Fruit fly (Drosophila melanogaster) whole organism, embryonic: ENCODE measurements around the gene Mst85C.

Experiments
- Asciz ChIP-seq: fragments of 200-800 bp; sonication (Bioruptor generic); optimal IDR thresholded peaks from 2 replicates; lab custom pipeline; 2017; ENCODE audit warnings: missing biosample characterization, mild to moderate bottlenecking, missing genetic modification characterization, missing genetic modification reagents
- Atf-2 ChIP-seq: fragments of 200-800 bp; sonication (Bioruptor generic); optimal IDR thresholded peaks from 2 replicates; lab custom pipeline; 2016; ENCODE audit warnings: missing biosample characterization, missing genetic modification characterization
- Bdp1 ChIP-seq: fragments of 200-800 bp; sonication (Bioruptor generic); optimal IDR thresholded peaks from 3 replicates; lab custom pipeline; 2016; ENCODE audit warnings: missing biosample characterization, missing genetic modification characterization
- Blimp-1 ChIP-seq: fragments of 200-800 bp; sonication (Bioruptor generic); optimal IDR thresholded peaks from 3 replicates; lab custom pipeline; 2018; ENCODE audit warnings: missing biosample characterization, missing genetic modification characterization, mild to moderate bottlenecking, moderate library complexity, missing genetic modification reagents
- CG1024 ChIP-seq: fragments of 200-800 bp; sonication (Bioruptor generic); IDR thresholded peaks from 2 replicates; pipeline ENCODE4 v1.3.6; 2022; ENCODE audit warnings: missing biosample characterization, missing genetic modification characterization
- CG11560 ChIP-seq: fragments of 200-800 bp; sonication (Bioruptor generic); IDR thresholded peaks from 3 replicates; pipeline ENCODE4 v1.3.6; 2022; ENCODE audit warnings: missing biosample characterization, missing genetic modification characterization
- CG12391 ChIP-seq: fragments of 200-800 bp; sonication (Bioruptor generic); optimal IDR thresholded peaks from 3 replicates; lab custom pipeline; 2018; ENCODE audit warnings: missing biosample characterization, mild to moderate bottlenecking, missing genetic modification characterization, moderate library complexity
- CG12744 ChIP-seq: fragments of 200-800 bp; sonication (Bioruptor generic); optimal IDR thresholded peaks from 2 replicates; lab custom pipeline; 2016; ENCODE audit warnings: missing biosample characterization, missing genetic modification characterization
- CG12769 ChIP-seq: fragments of 200-800 bp; sonication (Bioruptor generic); optimal IDR thresholded peaks from 2 replicates; lab custom pipeline; 2019; ENCODE audit warnings: missing biosample characterization, mild to moderate bottlenecking, missing genetic modification characterization, moderate library complexity
- CG13296 ChIP-seq: fragments of 200-800 bp; sonication (Bioruptor generic); optimal IDR thresholded peaks from 3 replicates; lab custom pipeline; 2018; ENCODE audit warnings: missing biosample characterization, mild to moderate bottlenecking, missing genetic modification characterization
- CG14441 ChIP-seq: fragments of 200-800 bp; sonication (Bioruptor generic); IDR thresholded peaks from 2 replicates; pipeline ENCODE4 v1.3.6; 2022; ENCODE audit warnings: missing biosample characterization, missing genetic modification characterization
- CG14710 ChIP-seq: fragments of 200-800 bp; sonication (Bioruptor generic); optimal IDR thresholded peaks from 3 replicates; lab custom pipeline; 2019; ENCODE audit warnings: missing biosample characterization, mild to moderate bottlenecking, missing genetic modification characterization, moderate library complexity
- CG15601 ChIP-seq: fragments of 200-800 bp; sonication (Bioruptor generic); optimal IDR thresholded peaks from 3 replicates; lab custom pipeline; 2019; ENCODE audit warnings: missing biosample characterization, mild to moderate bottlenecking, missing genetic modification characterization, moderate library complexity
- CG1603 ChIP-seq: fragments of 200-800 bp; sonication (Bioruptor generic); optimal IDR thresholded peaks from 2 replicates; lab custom pipeline; 2019; ENCODE audit warnings: missing biosample characterization, mild to moderate bottlenecking, missing genetic modification characterization, moderate library complexity
- CG17385 ChIP-seq: fragments of 200-800 bp; sonication (Bioruptor generic); optimal IDR thresholded peaks from 3 replicates; lab custom pipeline; 2018; ENCODE audit warnings: missing biosample characterization, mild to moderate bottlenecking, missing genetic modification characterization
- CG17912 ChIP-seq: fragments of 200-800 bp; sonication (Bioruptor generic); optimal IDR thresholded peaks from 2 replicates; lab custom pipeline; 2018; ENCODE audit warnings: missing biosample characterization, mild to moderate bottlenecking, missing genetic modification characterization
- CG18011 ChIP-seq: fragments of 200-800 bp; sonication (Bioruptor generic); optimal IDR thresholded peaks from 2 replicates; lab custom pipeline; 2017; ENCODE audit warnings: missing biosample characterization, missing genetic modification characterization, mild to moderate bottlenecking, moderate library complexity, missing genotype
- CG18262 ChIP-seq: fragments of 200-800 bp; optimal IDR thresholded peaks from 3 replicates; lab custom pipeline; 2019; ENCODE audit warnings: missing biosample characterization, mild to moderate bottlenecking, missing genetic modification characterization, moderate library complexity
- CG2120 ChIP-seq: fragments of 200-800 bp; sonication (Bioruptor generic); optimal IDR thresholded peaks from 3 replicates; lab custom pipeline; 2016; ENCODE audit warnings: missing biosample characterization, missing genetic modification characterization
- CG2678 ChIP-seq: fragments of 200-800 bp; sonication (Bioruptor generic); optimal IDR thresholded peaks from 3 replicates; lab custom pipeline; 2019; ENCODE audit warnings: missing biosample characterization, mild to moderate bottlenecking, missing genetic modification characterization, moderate library complexity
- CG30403 ChIP-seq: fragments of 200-800 bp; sonication (Bioruptor generic); optimal IDR thresholded peaks from 3 replicates; lab custom pipeline; 2016; ENCODE audit warnings: missing biosample characterization, missing genetic modification characterization
- CG3281 ChIP-seq: fragments of 200-800 bp; sonication (Bioruptor generic); optimal IDR thresholded peaks from 3 replicates; lab custom pipeline; 2017; ENCODE audit warnings: missing biosample characterization, mild to moderate bottlenecking, missing genetic modification characterization
- CG4424 ChIP-seq: fragments of 200-800 bp; sonication (Bioruptor generic); optimal IDR thresholded peaks from 3 replicates; lab custom pipeline; 2016; ENCODE audit warnings: missing biosample characterization, missing genetic modification characterization
- CG5953 ChIP-seq: fragments of 200-800 bp; sonication (Bioruptor generic); IDR thresholded peaks from 2 replicates; pipeline ENCODE4 v1.3.6; 2022; ENCODE audit warnings: missing biosample characterization, missing genetic modification characterization
- CG7556 ChIP-seq: fragments of 200-800 bp; sonication (Bioruptor generic); optimal IDR thresholded peaks from 2 replicates; lab custom pipeline; 2017; ENCODE audit warnings: missing biosample characterization, mild to moderate bottlenecking, missing genetic modification characterization
- CG8290 ChIP-seq, 3 experiments: fragments of 200-800 bp; sonication (Bioruptor generic); optimal IDR thresholded peaks; 2 replicates each; lab custom pipeline; 2016 to 2019; ENCODE audit warnings: missing biosample characterization in 3 of 3, missing genetic modification characterization in 3 of 3, mild to moderate bottlenecking in 2 of 3, moderate library complexity in 1 of 3
- CG8478 ChIP-seq: fragments of >200 bp; optimal IDR thresholded peaks from 2 replicates; lab custom pipeline; 2018
- CG8924 ChIP-seq: fragments of 200-800 bp; optimal IDR thresholded peaks from 3 replicates; lab custom pipeline; 2019; ENCODE audit warnings: missing biosample characterization, mild to moderate bottlenecking, missing genetic modification characterization, moderate library complexity
- CHES-1-like ChIP-seq: fragments of 200-800 bp; sonication (Bioruptor generic); optimal IDR thresholded peaks from 2 replicates; lab custom pipeline; 2016; ENCODE audit warnings: missing biosample characterization, missing genetic modification characterization
- CoRest ChIP-seq: fragments of 200-800 bp; sonication (Bioruptor generic); optimal IDR thresholded peaks from 3 replicates; lab custom pipeline; 2018; ENCODE audit warnings: missing biosample characterization, mild to moderate bottlenecking, missing genetic modification characterization, moderate library complexity
- Fer3 ChIP-seq: fragments of 200-800 bp; sonication (Bioruptor generic); optimal IDR thresholded peaks from 2 replicates; lab custom pipeline; 2018; ENCODE audit warnings: missing biosample characterization, mild to moderate bottlenecking, missing genetic modification characterization, moderate library complexity
- Hr3 ChIP-seq: fragments of 200-800 bp; sonication (Bioruptor generic); optimal IDR thresholded peaks from 3 replicates; lab custom pipeline; 2016; ENCODE audit warnings: missing biosample characterization, missing genetic modification characterization
- Lpt ChIP-seq: fragments of >200 bp; optimal IDR thresholded peaks from 2 replicates; lab custom pipeline; 2018; ENCODE audit warnings: missing biosample characterization, missing genetic modification characterization
- Opbp ChIP-seq: fragments of 200-800 bp; sonication (Bioruptor generic); IDR thresholded peaks from 3 replicates; pipeline ENCODE4 v1.3.6; 2022; ENCODE audit warnings: missing biosample characterization, missing genetic modification characterization; ENCODE audit not compliant: partially characterized antibody
- PHDP ChIP-seq: fragments of 200-800 bp; sonication (Bioruptor generic); optimal IDR thresholded peaks from 3 replicates; lab custom pipeline; 2018; ENCODE audit warnings: missing biosample characterization, mild to moderate bottlenecking, missing genetic modification characterization, moderate library complexity
- Rfx ChIP-seq: fragments of 200-800 bp; sonication (Bioruptor generic); IDR thresholded peaks from 2 replicates; pipeline ENCODE4 v1.3.6; 2022; ENCODE audit warnings: missing biosample characterization, missing genetic modification characterization
- Sox100B ChIP-seq: fragments of 200-800 bp; sonication (Bioruptor generic); optimal IDR thresholded peaks from 3 replicates; lab custom pipeline; 2018; ENCODE audit warnings: missing biosample characterization, mild to moderate bottlenecking, missing genetic modification characterization
- Xbp1 ChIP-seq: fragments of 200-800 bp; sonication (Bioruptor generic); optimal IDR thresholded peaks from 3 replicates; lab custom pipeline; 2016; ENCODE audit warnings: missing biosample characterization, mild to moderate bottlenecking, missing genetic modification characterization
- bigmax ChIP-seq: fragments of 200-800 bp; sonication (Bioruptor generic); optimal IDR thresholded peaks from 2 replicates; lab custom pipeline; 2018; ENCODE audit warnings: missing biosample characterization, mild to moderate bottlenecking, missing genetic modification characterization
- bsh ChIP-seq, 2 experiments: fragments of 200-800 bp; sonication (Bioruptor generic); optimal IDR thresholded peaks; 2 replicates each; lab custom pipeline; 2017 to 2018; ENCODE audit warnings: mild to moderate bottlenecking in 2 of 2, missing biosample characterization in 2 of 2, missing genetic modification characterization in 2 of 2, moderate library complexity in 1 of 2
- crp ChIP-seq, 2 experiments: fragments of 200-800 bp; sonication (Bioruptor generic); optimal IDR thresholded peaks; 2 replicates in 1 of 2; 3 replicates in 1 of 2; lab custom pipeline; 2017; ENCODE audit warnings: missing biosample characterization in 2 of 2, missing genetic modification characterization in 2 of 2, mild to moderate bottlenecking in 1 of 2, moderate library complexity in 1 of 2
- dysf ChIP-seq: fragments of 200-800 bp; sonication (Bioruptor generic); IDR thresholded peaks from 3 replicates; pipeline ENCODE4 v1.3.6; 2022; ENCODE audit warnings: missing biosample characterization, missing genetic modification characterization
- grau ChIP-seq: fragments of 200-800 bp; optimal IDR thresholded peaks from 3 replicates; lab custom pipeline; 2019; ENCODE audit warnings: missing biosample characterization, mild to moderate bottlenecking, missing genetic modification characterization, moderate library complexity
- h ChIP-seq: fragments of >200 bp; optimal IDR thresholded peaks from 2 replicates; lab custom pipeline; 2017
- hbn ChIP-seq: fragments of 200-800 bp; sonication (Bioruptor generic); IDR thresholded peaks from 2 replicates; pipeline ENCODE4 v1.3.6; 2022; ENCODE audit warnings: missing biosample characterization, missing genetic modification characterization; ENCODE audit not compliant: partially characterized antibody
- jing ChIP-seq: fragments of 200-800 bp; sonication (Bioruptor generic); optimal IDR thresholded peaks from 2 replicates; lab custom pipeline; 2018; ENCODE audit warnings: missing biosample characterization, mild to moderate bottlenecking, missing genetic modification characterization
- lilli ChIP-seq: fragments of 200-800 bp; sonication (Bioruptor generic); optimal IDR thresholded peaks from 3 replicates; lab custom pipeline; 2016; ENCODE audit warnings: missing biosample characterization, missing genetic modification characterization
- pita ChIP-seq: fragments of 200-800 bp; sonication (Bioruptor generic); optimal IDR thresholded peaks from 2 replicates; lab custom pipeline; 2017; ENCODE audit warnings: missing biosample characterization, mild to moderate bottlenecking, missing genetic modification characterization
- row ChIP-seq: fragments of 200-800 bp; sonication (Bioruptor generic); IDR thresholded peaks from 3 replicates; pipeline ENCODE4 v1.3.6; 2022; ENCODE audit warnings: missing biosample characterization, missing genetic modification characterization
- slbo ChIP-seq: fragments of 200-800 bp; sonication (Bioruptor generic); IDR thresholded peaks from 2 replicates; pipeline ENCODE4 v1.3.6; 2022; ENCODE audit warnings: missing biosample characterization, missing genetic modification characterization
- trh ChIP-seq: fragments of 200-800 bp; sonication (Bioruptor generic); optimal IDR thresholded peaks from 2 replicates; lab custom pipeline; 2016; ENCODE audit warnings: missing biosample characterization, missing genetic modification characterization

Gene Mst85C

DNA sequence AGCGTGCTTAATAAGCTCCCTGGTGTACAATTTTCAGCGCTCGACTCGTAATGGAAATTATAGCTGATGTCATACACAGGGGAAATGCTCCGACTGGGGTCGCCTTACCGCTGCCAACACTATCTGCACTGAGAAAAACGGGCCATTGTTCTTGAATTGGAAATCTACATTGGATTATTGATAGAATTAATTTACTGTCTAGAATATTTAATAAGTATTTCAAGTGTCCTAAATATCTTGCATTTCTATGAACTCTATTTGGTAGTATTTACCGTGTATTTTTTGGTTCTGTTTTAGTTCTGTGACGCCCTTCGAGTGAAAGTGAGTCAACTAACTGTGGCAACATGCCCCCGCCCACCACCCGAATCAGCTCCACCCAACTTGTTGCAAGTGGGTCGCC lies 34.9 kb downstream of the Mst85C start (continued):
- TF ChIP-seq CG12744 (GFP tag; lab: Kevin White, UChicago), result no peak
- TF ChIP-seq CG12769, result peak; percentile 54
- TF ChIP-seq Atf-2 (GFP tag; lab: Kevin White, UChicago), result no peak
- TF ChIP-seq CG18011 (GFP tag; lab: Kevin White, UChicago), result no peak
- TF ChIP-seq PHDP (tag; lab: Kevin White, UChicago), result peak; percentile 24
- TF ChIP-seq CG1603 (tag; lab: Kevin White, UChicago), result peak; percentile 58
- TF ChIP-seq bsh (GFP tag; optimal IDR thresholded peaks at IDR 0.05; lab: Kevin White, UChicago), result peak in 1 of 2 experiments; percentile 51
- TF ChIP-seq lilli (GFP tag; lab: Kevin White, UChicago), result peak; percentile 27
- TF ChIP-seq CG5953, result no peak
- TF ChIP-seq Fer3 (tag; lab: Kevin White, UChicago), result peak; percentile 33
- TF ChIP-seq CG14710 (tag; lab: Kevin White, UChicago), result no peak
- TF ChIP-seq CG2678, result peak; percentile 63
- TF ChIP-seq Blimp-1, result peak; percentile 75
- no peak for TF ChIP-seq CG8290 (GFP tag; optimal IDR thresholded peaks at IDR 0.05; lab: Kevin White, UChicago)
- TF ChIP-seq CG8290 (tag; optimal IDR thresholded peaks at IDR 0.05; lab: Kevin White, UChicago), result peak in 1 of 2 experiments; percentile 56
- TF ChIP-seq Hr3, result peak; percentile 13
- peak; percentile 35 for TF ChIP-seq CG18262
- TF ChIP-seq Bdp1, result no peak
- peak; percentile 40 for TF ChIP-seq CG3281 (GFP tag; lab: Kevin White, UChicago)
- TF ChIP-seq CG17385, result peak; percentile 16
- no peak for TF ChIP-seq CG11560 (tag; lab: Robert Waterston, UW)
- peak; percentile 12 for TF ChIP-seq CoRest (tag; lab: Kevin White, UChicago)
- TF ChIP-seq CG14441 (GFP tag; lab: Robert Waterston, UW), result peak; percentile 34; the same call in 1 of the 2 replicates
- no peak for TF ChIP-seq crp (GFP tag; optimal IDR thresholded peaks at IDR 0.05; lab: Kevin White, UChicago)
- TF ChIP-seq h (lab: Kevin White, UChicago), result no peak
- peak; percentile 40 for TF ChIP-seq grau (tag; lab: Kevin White, UChicago)
- TF ChIP-seq hbn, result no peak
- TF ChIP-seq CG12391, result peak; percentile 36
- TF ChIP-seq row (GFP tag; lab: Robert Waterston, UW), result peak; percentile 69
- no peak for TF ChIP-seq bigmax (GFP tag; lab: Kevin White, UChicago)
- TF ChIP-seq Rfx, result peak; percentile 49
- peak; percentile 34 for TF ChIP-seq Xbp1 (GFP tag; lab: Kevin White, UChicago)
- TF ChIP-seq CG1024 (GFP tag; lab: Robert Waterston, UW), result no peak
- peak; percentile 40; the same call in 1 of the 2 replicates for TF ChIP-seq slbo (GFP tag; lab: Robert Waterston, UW)
- TF ChIP-seq CG2120 (GFP tag; lab: Kevin White, UChicago), result peak; percentile 42
- no peak for TF ChIP-seq Lpt (GFP tag; lab: Kevin White, UChicago)
- TF ChIP-seq Asciz, result peak; percentile 46
- TF ChIP-seq dysf (GFP tag; lab: Robert Waterston, UW), result peak; percentile 68
- no peak for TF ChIP-seq jing (GFP tag; lab: Kevin White, UChicago)
- TF ChIP-seq Sox100B, result no peak
- no peak for TF ChIP-seq Opbp (GFP tag; lab: Robert Waterston, UW)
- peak; percentile 30 for TF ChIP-seq CG30403 (GFP tag; lab: Kevin White, UChicago)
- peak; percentile 23 for TF ChIP-seq CG8924
- no peak for TF ChIP-seq CG8478
- no peak for TF ChIP-seq CG13296 (GFP tag; lab: Kevin White, UChicago)
- TF ChIP-seq pita (GFP tag; lab: Kevin White, UChicago), result no peak
- TF ChIP-seq CG15601 (tag; lab: Kevin White, UChicago), result no peak
- no peak for TF ChIP-seq trh (GFP tag; lab: Kevin White, UChicago)
- TF ChIP-seq CG4424 (GFP tag; lab: Kevin White, UChicago), result no peak
- no peak for TF ChIP-seq CHES-1-like (GFP tag; lab: Kevin White, UChicago)
- no peak for TF ChIP-seq CG17912 (GFP tag; lab: Kevin White, UChicago)
- peak; percentile 48 for TF ChIP-seq CG7556 (GFP tag; lab: Kevin White, UChicago)
